Fruit fly (Drosophila melanogaster) whole organism, wandering third instar larva: ENCODE measurements around the gene Nup98-96.

Experiments used
- Abd-B ChIP-seq: fragments of >200 bp; optimal IDR thresholded peaks from 2 replicates; lab custom pipeline; 2017; ENCODE audit warnings: missing biosample characterization, missing genetic modification characterization
- CG9705 ChIP-seq: fragments of 200-800 bp; sonication (Bioruptor generic); optimal IDR thresholded peaks from 2 replicates; lab custom pipeline; 2018; ENCODE audit warnings: missing biosample characterization, mild to moderate bottlenecking, missing genetic modification characterization
- CrebA ChIP-seq: fragments of 200-800 bp; sonication (Bioruptor generic); optimal IDR thresholded peaks from 2 replicates; lab custom pipeline; 2016; ENCODE audit warnings: missing biosample characterization, mild to moderate bottlenecking, missing genetic modification characterization, borderline replicate concordance
- Dfd ChIP-seq: fragments of >200 bp; optimal IDR thresholded peaks from 2 replicates; lab custom pipeline; 2017; ENCODE audit warnings: missing biosample characterization, missing genetic modification characterization
- Dif ChIP-seq: fragments of 200-275, 200-300 bp; sonication (Bioruptor generic); optimal IDR thresholded peaks from 2 replicates; lab custom pipeline; 2018; ENCODE audit warnings: missing biosample characterization, missing genetic modification characterization; ENCODE audit not compliant: partially characterized antibody
- GATAd ChIP-seq: sonication (Bioruptor generic); optimal IDR thresholded peaks from 2 replicates; lab custom pipeline; 2016; ENCODE audit warnings: missing biosample characterization, missing genetic modification characterization
- HLH106 ChIP-seq: fragments of 200-800 bp; optimal IDR thresholded peaks from 3 replicates; lab custom pipeline; 2019; ENCODE audit warnings: missing biosample characterization, mild to moderate bottlenecking, missing genetic modification characterization, moderate library complexity
- Hnf4 ChIP-seq: fragments of 200-800 bp; sonication (Bioruptor generic); optimal IDR thresholded peaks from 2 replicates; lab custom pipeline; 2016; ENCODE audit warnings: missing biosample characterization, mild to moderate bottlenecking, missing genetic modification characterization
- Hr78 ChIP-seq: fragments of >200 bp; optimal IDR thresholded peaks from 2 replicates; lab custom pipeline; 2017; ENCODE audit warnings: missing biosample characterization, missing genetic modification characterization
- Jra ChIP-seq: sonication (Bioruptor generic); optimal IDR thresholded peaks from 2 replicates; lab custom pipeline; 2016; ENCODE audit warnings: missing biosample characterization, missing genetic modification characterization
- Myc ChIP-seq: fragments of >200 bp; optimal IDR thresholded peaks from 2 replicates; lab custom pipeline; 2017
- N ChIP-seq: fragments of >200 bp; optimal IDR thresholded peaks from 2 replicates; lab custom pipeline; 2018; ENCODE audit warnings: missing biosample characterization, missing external identifiers, missing genetic modification characterization
- OdsH ChIP-seq: fragments of 200-800 bp; sonication (Bioruptor generic); optimal IDR thresholded peaks from 2 replicates; lab custom pipeline; 2016; ENCODE audit warnings: missing biosample characterization, mild to moderate bottlenecking, missing genetic modification characterization
- Rel ChIP-seq, 2 experiments: fragments of 200-800 bp; sonication (Bioruptor generic) in 1 of 2; optimal IDR thresholded peaks; 2 replicates in 1 of 2; 3 replicates in 1 of 2; lab custom pipeline; 2016 to 2019; ENCODE audit warnings: mild to moderate bottlenecking in 2 of 2, missing biosample characterization in 2 of 2, missing genetic modification characterization in 2 of 2, moderate library complexity in 1 of 2
- Sp1 ChIP-seq: fragments of 200-800 bp; sonication (Bioruptor generic); optimal IDR thresholded peaks from 3 replicates; lab custom pipeline; 2019; ENCODE audit warnings: missing biosample characterization, mild to moderate bottlenecking, missing genetic modification characterization, moderate library complexity
- br ChIP-seq: fragments of 200-800 bp; sonication (Bioruptor generic); optimal IDR thresholded peaks from 2 replicates; lab custom pipeline; 2016; ENCODE audit warnings: missing biosample characterization, missing genetic modification characterization
- dl ChIP-seq, 2 experiments: fragments of 175-275, 200-275 bp in 1 of 2; fragments of 200-275 bp in 1 of 2; sonication (Bioruptor generic); optimal IDR thresholded peaks; lab custom pipeline; 2018; ENCODE audit warnings: mild to moderate bottlenecking in 2 of 2, missing biosample characterization in 2 of 2, missing genetic modification characterization in 2 of 2, moderate library complexity in 2 of 2; ENCODE audit not compliant: partially characterized antibody in 2 of 2, insufficient read depth in 1 of 2
- dmrt93B ChIP-seq: fragments of 200-800 bp; sonication (Bioruptor generic); optimal IDR thresholded peaks from 2 replicates; lab custom pipeline; 2018; ENCODE audit warnings: missing biosample characterization, mild to moderate bottlenecking, missing genetic modification characterization
- dsf ChIP-seq: sonication (Bioruptor generic); optimal IDR thresholded peaks from 2 replicates; lab custom pipeline; 2016; ENCODE audit warnings: missing biosample characterization, missing genetic modification characterization, borderline replicate concordance
- ey ChIP-seq: fragments of 200-800 bp; sonication (Bioruptor generic); optimal IDR thresholded peaks from 2 replicates; lab custom pipeline; 2016; ENCODE audit warnings: missing biosample characterization, missing genetic modification characterization
- foxo ChIP-seq, 2 experiments: fragments of 200-800 bp; sonication (Bioruptor generic); optimal IDR thresholded peaks; 2 replicates in 1 of 2; 3 replicates in 1 of 2; lab custom pipeline; 2016 to 2017; ENCODE audit warnings: missing biosample characterization in 2 of 2, missing genetic modification characterization in 2 of 2
- fru ChIP-seq: fragments of 200-800 bp; sonication (Bioruptor generic); optimal IDR thresholded peaks from 3 replicates; lab custom pipeline; 2016; ENCODE audit warnings: missing biosample characterization, mild to moderate bottlenecking, missing genetic modification characterization
- h ChIP-seq: fragments of 200-800 bp; sonication (Bioruptor generic); optimal IDR thresholded peaks from 3 replicates; lab custom pipeline; 2016; ENCODE audit warnings: missing biosample characterization, mild to moderate bottlenecking, missing genetic modification characterization
- lola ChIP-seq: fragments of >200 bp; optimal IDR thresholded peaks from 2 replicates; lab custom pipeline; 2017; ENCODE audit warnings: missing biosample characterization, missing genetic modification characterization
- psq ChIP-seq: fragments of 200-800 bp; sonication (Bioruptor generic); optimal IDR thresholded peaks from 3 replicates; lab custom pipeline; 2017; ENCODE audit warnings: missing biosample characterization, mild to moderate bottlenecking, missing genetic modification characterization, moderate library complexity
- rgr ChIP-seq: fragments of 200-800 bp; sonication (Bioruptor generic); optimal IDR thresholded peaks from 3 replicates; lab custom pipeline; 2016; ENCODE audit warnings: missing biosample characterization, mild to moderate bottlenecking, missing genetic modification characterization
- sv ChIP-seq: fragments of 200-800 bp; sonication (Bioruptor generic); optimal IDR thresholded peaks from 3 replicates; lab custom pipeline; 2016; ENCODE audit warnings: missing biosample characterization, missing genetic modification characterization
- tai ChIP-seq: sonication (Bioruptor generic); optimal IDR thresholded peaks from 2 replicates; lab custom pipeline; 2016; ENCODE audit warnings: missing biosample characterization, missing genetic modification characterization
- usp ChIP-seq: fragments of >200 bp; optimal IDR thresholded peaks from 2 replicates; lab custom pipeline; 2017; ENCODE audit warnings: missing biosample characterization, missing genetic modification characterization
- woc ChIP-seq: sonication (Bioruptor generic); optimal IDR thresholded peaks from 2 replicates; lab custom pipeline; 2016; ENCODE audit warnings: missing biosample characterization, mild to moderate bottlenecking, missing genetic modification characterization

Gene Nup98-96

dm6 chr3R:23787632-23787960 lies 6.2 kb upstream of the Nup98-96 start:
- no peak for TF ChIP-seq Abd-B (GFP tag; lab: Kevin White, UChicago)

- TF ChIP-seq foxo (GFP tag; optimal IDR thresholded peaks at IDR 0.05; lab: Kevin White, UChicago) (peak in 1 of 2 experiments; percentile 30), CG9705 (no peak)
Measured at dm6 chr3R:23786768-23787631, 5.6 kb upstream of the Nup98-96 start.

- no peak for TF ChIP-seq fru (GFP tag; lab: Kevin White, UChicago)
- no peak for TF ChIP-seq Myc
- no peak for TF ChIP-seq dmrt93B
- no peak for TF ChIP-seq CG9705
- no peak for TF ChIP-seq Hnf4
- no peak for TF ChIP-seq Jra (GFP tag; lab: Kevin White, UChicago)
- TF ChIP-seq Abd-B (GFP tag; lab: Kevin White, UChicago) = no peak
- no peak for TF ChIP-seq Dfd (GFP tag; lab: Kevin White, UChicago)
- no peak for TF ChIP-seq Hr78
- no peak for TF ChIP-seq psq
- TF ChIP-seq dsf (GFP tag; lab: Kevin White, UChicago) = no peak
- TF ChIP-seq lola (GFP tag; lab: Kevin White, UChicago) = no peak
- no peak for TF ChIP-seq ey (GFP tag; lab: Kevin White, UChicago)
- TF ChIP-seq GATAd = no peak
- no peak for TF ChIP-seq br (GFP tag; lab: Kevin White, UChicago)
- TF ChIP-seq HLH106 (tag; lab: Kevin White, UChicago) = no peak
- TF ChIP-seq CrebA = no peak
Measured at dm6 chr3R:23784925-23785680, 3.7 kb upstream of the Nup98-96 start.

dm6 chr3R:23783961-23784360 lies 2.5 kb upstream of the Nup98-96 start:
- TF ChIP-seq Rel (GFP tag; optimal IDR thresholded peaks at IDR 0.05; lab: Kevin White, UChicago) (no peak), Rel (tag; optimal IDR thresholded peaks at IDR 0.05; lab: Kevin White, UChicago) (no peak), fru (GFP tag; lab: Kevin White, UChicago) (peak; percentile 75), GATAd (no peak), foxo (GFP tag; optimal IDR thresholded peaks at IDR 0.05; lab: Kevin White, UChicago) (peak in 1 of 2 experiments; percentile 72), HLH106 (tag; lab: Kevin White, UChicago) (peak; percentile 53), CG9705 (no peak), br (GFP tag; lab: Kevin White, UChicago) (peak; percentile 51), psq (peak; percentile 34), Sp1 (GFP tag; lab: Kevin White, UChicago) (peak; percentile 48), Dif (GFP tag; lab: Kevin White, UChicago) (no peak), OdsH (GFP tag; lab: Kevin White, UChicago) (peak; percentile 65), h (GFP tag; lab: Kevin White, UChicago) (peak; percentile 75), Jra (GFP tag; lab: Kevin White, UChicago) (no peak), Hnf4 (no peak), rgr (GFP tag; lab: Kevin White, UChicago) (peak; percentile 60), tai (GFP tag; lab: Kevin White, UChicago) (no peak), usp (GFP tag; lab: Kevin White, UChicago) (no peak), N (no peak), Dfd (GFP tag; lab: Kevin White, UChicago) (no peak), ey (GFP tag; lab: Kevin White, UChicago) (peak; percentile 64), woc (peak; percentile 54), sv (GFP tag; lab: Kevin White, UChicago) (peak; percentile 13)
- TF ChIP-seq, all 38 proteins: peak for 12

dm6 chr3R:23783403-23783757 lies 2.0 kb upstream of the Nup98-96 start:
- TF ChIP-seq dl (GFP tag; optimal IDR thresholded peaks at IDR 0.05; lab: Kevin White, UChicago; ENCODE audit: insufficient read depth in 1 of 2, partially characterized antibody in 2 of 2) = no peak
